Fruit fly (Drosophila melanogaster): ENCODE measurements around the gene CG32037.
A peak's percentile ranks its signal among the peaks of the same experiment; 100 is the strongest.

Gene CG32037

DNA sequence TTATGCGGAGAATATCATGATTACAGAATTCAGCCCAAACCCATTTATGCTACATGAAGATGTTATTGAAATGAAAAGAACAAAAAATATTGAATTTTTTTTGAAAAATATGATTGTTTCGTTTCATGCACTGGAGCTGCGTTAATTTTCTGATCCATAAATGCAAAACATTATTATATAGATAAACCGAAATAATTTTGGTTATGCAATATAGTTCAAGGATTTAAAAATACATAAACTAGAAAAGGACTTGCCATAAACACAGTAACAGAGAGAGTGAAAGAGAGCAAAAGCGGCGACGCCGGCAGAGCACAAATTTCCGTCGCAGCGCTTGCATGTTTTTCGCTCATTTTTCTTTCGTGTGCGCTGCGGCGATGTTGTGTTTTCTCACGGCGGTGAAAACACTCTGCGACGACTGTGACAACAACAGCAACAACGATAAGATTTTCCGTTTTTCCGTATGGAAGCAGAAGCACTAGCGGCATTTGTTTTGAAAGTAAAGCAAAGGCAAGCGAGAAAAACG is 29.7 kb downstream of the CG32037 start (continued):
- TF ChIP-seq tup (GFP tag; optimal IDR thresholded peaks at IDR 0.05) (no peak), eve (GFP tag; optimal IDR thresholded peaks at IDR 0.05) (no peak), CG14860 (GFP tag; IDR thresholded peaks at IDR 0.05; ENCODE audit: partially characterized antibody) (no peak), CG6254 (GFP tag; optimal IDR thresholded peaks at IDR 0.05) (peak; percentile 88), cas (GFP tag; IDR thresholded peaks at IDR 0.05) (0 out of 2 replicates have a peak, but pooled peaks have one; percentile 37), salm (tag; optimal IDR thresholded peaks at IDR 0.05) (peak; percentile 89), sima (GFP tag; optimal IDR thresholded peaks at IDR 0.05) (no peak), CG12769 (tag; optimal IDR thresholded peaks at IDR 0.05) (peak; percentile 52), vvl (GFP tag; IDR thresholded peaks at IDR 0.05) (peak; percentile 91), slp2 (GFP tag; optimal IDR thresholded peaks at IDR 0.05) (peak; percentile 77), ken (GFP tag; IDR thresholded peaks at IDR 0.05) (peak; percentile 43; the same call in 1 of the 3 replicates), al (GFP tag; IDR thresholded peaks at IDR 0.05) (peak; percentile 53; the same call in 1 of the 2 replicates), h (optimal IDR thresholded peaks at IDR 0.05) (no peak), CG2199 (GFP tag; IDR thresholded peaks at IDR 0.05) (peak; percentile 90; the same call in 2 of the 3 replicates), Rx (GFP tag; IDR thresholded peaks at IDR 0.05) (peak; percentile 69), Hey (tag; optimal IDR thresholded peaks at IDR 0.05) (no peak), Neu2 (GFP tag; optimal IDR thresholded peaks at IDR 0.05; ENCODE audit: borderline replicate concordance) (no peak), pho (GFP tag; optimal IDR thresholded peaks at IDR 0.05) (peak; percentile 81), unc-4 (GFP tag; IDR thresholded peaks at IDR 0.05; ENCODE audit: partially characterized antibody) (no peak), Blimp-1 (GFP tag; optimal IDR thresholded peaks at IDR 0.05) (peak; percentile 92), CG3838 (GFP tag; optimal IDR thresholded peaks at IDR 0.05) (peak; percentile 24), wek (GFP tag; optimal IDR thresholded peaks at IDR 0.05) (peak; percentile 9), Lpt (GFP tag; optimal IDR thresholded peaks at IDR 0.05) (no peak), CHES-1-like (GFP tag; optimal IDR thresholded peaks at IDR 0.05) (peak; percentile 69), CG15696 (tag; optimal IDR thresholded peaks at IDR 0.05) (peak; percentile 90), CG3995 (GFP tag; optimal IDR thresholded peaks at IDR 0.05) (peak; percentile 48), fru (optimal IDR thresholded peaks at IDR 0.05) (no peak), ham (GFP tag; IDR thresholded peaks at IDR 0.05) (0 out of 2 replicates have a peak, but pooled peaks have one; percentile 34), CG1792 (GFP tag; optimal IDR thresholded peaks at IDR 0.05) (peak; percentile 41), CG34376 (GFP tag; optimal IDR thresholded peaks at IDR 0.05) (peak; percentile 93), CG7786 (GFP tag; optimal IDR thresholded peaks at IDR 0.05) (peak; percentile 46), CG5953 (GFP tag; IDR thresholded peaks at IDR 0.05) (peak; percentile 51; the same call in 1 of the 2 replicates), pita (GFP tag; optimal IDR thresholded peaks at IDR 0.05) (no peak), ase (GFP tag; IDR thresholded peaks at IDR 0.05) (no peak), Hr78 (GFP tag; optimal IDR thresholded peaks at IDR 0.05) (peak in 1 of 2 experiments; percentile 71), rib (GFP tag; IDR thresholded peaks at IDR 0.05) (no peak), ind (GFP tag; optimal IDR thresholded peaks at IDR 0.05) (peak; percentile 65), Sry-β (GFP tag; optimal IDR thresholded peaks at IDR 0.05) (peak; percentile 54), CG3281 (GFP tag; optimal IDR thresholded peaks at IDR 0.05) (peak; percentile 89), sug (tag; optimal IDR thresholded peaks at IDR 0.05) (peak; percentile 74), pfk (GFP tag; optimal IDR thresholded peaks at IDR 0.05) (no peak), CG17186 (GFP tag; optimal IDR thresholded peaks at IDR 0.05) (peak; percentile 63), cad (GFP tag; optimal IDR thresholded peaks at IDR 0.05) (no peak), croc (GFP tag; conservative IDR thresholded peaks at IDR 0.05) (peak; percentile 59), sisA (GFP tag; IDR thresholded peaks at IDR 0.05) (peak; percentile 48; the same call in 1 of the 2 replicates), CG3065 (GFP tag; optimal IDR thresholded peaks at IDR 0.05) (peak; percentile 67), CG14441 (GFP tag; IDR thresholded peaks at IDR 0.05) (peak; percentile 42; the same call in 1 of the 2 replicates), onecut (GFP tag; IDR thresholded peaks at IDR 0.05) (peak; percentile 69), CG30020 (tag; optimal IDR thresholded peaks at IDR 0.05) (peak; percentile 73), CG15011 (GFP tag; optimal IDR thresholded peaks at IDR 0.05) (peak; percentile 91), trh (GFP tag; optimal IDR thresholded peaks at IDR 0.05) (peak; percentile 58)

Data from whole organism, embryonic.